Fruit fly (Drosophila melanogaster) Kc167 (cell line): ENCODE results near the gene dor.

Source experiments
- Myc ChIP-seq: fragments of >200 bp; optimal IDR thresholded peaks from 2 replicates; lab custom pipeline; 2017; ENCODE audit warnings: missing external identifiers
- Sin3A ChIP-seq: fragments of >200 bp; optimal IDR thresholded peaks from 2 replicates; lab custom pipeline; 2018; ENCODE audit warnings: missing external identifiers
- h ChIP-seq: fragments of >200 bp; optimal IDR thresholded peaks from 3 replicates; lab custom pipeline; 2018; ENCODE audit warnings: missing external identifiers
- insv ChIP-seq: fragments of >200 bp; optimal IDR thresholded peaks from 3 replicates; lab custom pipeline; 2018; ENCODE audit warnings: missing external identifiers
- psq ChIP-seq: fragments of >200 bp; optimal IDR thresholded peaks from 2 replicates; lab custom pipeline; 2017; ENCODE audit warnings: missing external identifiers
- ttk ChIP-seq: sonication (Bioruptor generic); optimal IDR thresholded peaks from 2 replicates; lab custom pipeline; 2017; ENCODE audit warnings: missing external identifiers

dor gene

DNA sequence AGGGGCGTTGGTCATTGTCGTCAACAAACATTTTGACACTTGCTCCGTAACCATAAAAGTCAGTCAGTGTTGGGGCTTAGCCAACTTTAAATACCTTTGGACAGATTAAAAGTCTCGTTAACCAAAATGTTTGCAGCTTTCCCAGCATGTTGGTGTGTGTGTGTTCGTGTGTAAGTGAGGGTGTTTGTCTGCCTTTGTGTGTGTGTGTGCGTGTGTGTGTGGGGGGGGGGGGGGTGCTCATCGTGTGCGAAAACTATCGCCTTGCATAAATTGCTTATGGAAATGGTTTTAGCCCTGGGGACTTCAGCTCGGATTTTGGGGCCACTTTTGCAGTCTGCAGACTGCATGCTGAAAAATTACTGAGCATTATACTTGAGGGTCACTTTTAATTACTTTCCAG lies 50.0 kb downstream of the dor start:
- TF ChIP-seq insv (lab: Kevin White, UChicago) = no peak
- TF ChIP-seq ttk (lab: Kevin White, UChicago) = no peak
- no peak for TF ChIP-seq h (lab: Kevin White, UChicago)
- no peak for TF ChIP-seq Sin3A (lab: Kevin White, UChicago)
- TF ChIP-seq psq (lab: Kevin White, UChicago) = no peak
- no peak for TF ChIP-seq Myc (lab: Kevin White, UChicago)
